Fruit fly (Drosophila melanogaster) whole organism, embryonic: ENCODE data around the gene gce.

Experiments used
- Adf1 ChIP-seq: fragments of 200-800 bp; sonication (Bioruptor generic); IDR thresholded peaks from 2 replicates; pipeline ENCODE4 v1.3.6; 2022; ENCODE audit warnings: missing biosample characterization, missing genetic modification characterization
- Bgb ChIP-seq: fragments of 200-800 bp; sonication (Bioruptor generic); IDR thresholded peaks from 2 replicates; pipeline ENCODE4 v1.3.6; 2022; ENCODE audit warnings: missing biosample characterization, missing genetic modification characterization; ENCODE audit not compliant: partially characterized antibody
- CG11560 ChIP-seq: fragments of 200-800 bp; sonication (Bioruptor generic); IDR thresholded peaks from 3 replicates; pipeline ENCODE4 v1.3.6; 2022; ENCODE audit warnings: missing biosample characterization, missing genetic modification characterization
- CG11695 ChIP-seq: fragments of 200-800 bp; sonication (Bioruptor generic); IDR thresholded peaks from 3 replicates; pipeline ENCODE4 v1.3.6; 2022; ENCODE audit warnings: missing biosample characterization, missing genetic modification characterization
- CG12104 ChIP-seq: fragments of 200-800 bp; sonication (Bioruptor generic); optimal IDR thresholded peaks from 3 replicates; lab custom pipeline; 2016; ENCODE audit warnings: missing biosample characterization, missing genetic modification characterization
- CG12236 ChIP-seq: fragments of 200-800 bp; sonication (Bioruptor generic); optimal IDR thresholded peaks from 2 replicates; lab custom pipeline; 2016; ENCODE audit warnings: missing biosample characterization, missing genetic modification characterization
- CG13775 ChIP-seq: fragments of 200-800 bp; sonication (Bioruptor generic); optimal IDR thresholded peaks from 3 replicates; lab custom pipeline; 2017; ENCODE audit warnings: missing biosample characterization, mild to moderate bottlenecking, missing genetic modification characterization
- CG14050 ChIP-seq: fragments of 200-800 bp; sonication (Bioruptor generic); IDR thresholded peaks from 3 replicates; pipeline ENCODE4 v1.3.6; 2022; ENCODE audit warnings: missing biosample characterization, missing genetic modification characterization
- CG15601 ChIP-seq: fragments of 200-800 bp; sonication (Bioruptor generic); optimal IDR thresholded peaks from 3 replicates; lab custom pipeline; 2019; ENCODE audit warnings: missing biosample characterization, mild to moderate bottlenecking, missing genetic modification characterization, moderate library complexity
- CG1647 ChIP-seq: fragments of 200-800 bp; sonication (Bioruptor generic); optimal IDR thresholded peaks from 3 replicates; lab custom pipeline; 2016; ENCODE audit warnings: missing biosample characterization, missing genetic modification characterization
- CG17328 ChIP-seq: fragments of 200-800 bp; sonication (Bioruptor generic); IDR thresholded peaks from 2 replicates; pipeline ENCODE4 v1.3.6; 2022; ENCODE audit warnings: missing biosample characterization, missing genetic modification characterization
- CG17361 ChIP-seq: fragments of 200-800 bp; sonication (Bioruptor generic); IDR thresholded peaks from 3 replicates; pipeline ENCODE4 v1.3.6; 2022; ENCODE audit warnings: missing biosample characterization, missing genetic modification characterization
- CG1792 ChIP-seq: fragments of 200-800 bp; sonication (Bioruptor generic); optimal IDR thresholded peaks from 2 replicates; lab custom pipeline; 2016; ENCODE audit warnings: missing biosample characterization, missing genetic modification characterization
- CG2116 ChIP-seq: fragments of 200-800 bp; sonication (Bioruptor generic); optimal IDR thresholded peaks from 3 replicates; lab custom pipeline; 2018; ENCODE audit warnings: missing biosample characterization, mild to moderate bottlenecking, missing genetic modification characterization
- CG2199 ChIP-seq: fragments of 200-800 bp; sonication (Bioruptor generic); IDR thresholded peaks from 3 replicates; pipeline ENCODE4 v1.3.6; 2022; ENCODE audit warnings: missing biosample characterization, missing genetic modification characterization
- CG30431 ChIP-seq: fragments of 200-800 bp; sonication (Bioruptor generic); optimal IDR thresholded peaks from 2 replicates; lab custom pipeline; 2017; ENCODE audit warnings: missing biosample characterization, missing genetic modification characterization
- CG3065 ChIP-seq: fragments of 200-800 bp; sonication (Bioruptor generic); optimal IDR thresholded peaks from 2 replicates; lab custom pipeline; 2016; ENCODE audit warnings: missing biosample characterization, missing genetic modification characterization
- CG31388 ChIP-seq: fragments of 200-800 bp; sonication (Bioruptor generic); optimal IDR thresholded peaks from 2 replicates; lab custom pipeline; 2016; ENCODE audit warnings: missing biosample characterization, missing genetic modification characterization
- CG4360 ChIP-seq: fragments of 200-800 bp; sonication (Bioruptor generic); IDR thresholded peaks from 2 replicates; pipeline ENCODE4 v1.3.6; 2022; ENCODE audit warnings: missing biosample characterization, missing genetic modification characterization
- CG6175 ChIP-seq: fragments of 200-800 bp; sonication (Bioruptor generic); IDR thresholded peaks from 3 replicates; pipeline ENCODE4 v1.3.6; 2022; ENCODE audit warnings: missing biosample characterization, missing genetic modification characterization
- CG6272 ChIP-seq: fragments of 200-800 bp; sonication (Bioruptor generic); IDR thresholded peaks from 2 replicates; pipeline ENCODE4 v1.3.6; 2022; ENCODE audit warnings: missing biosample characterization, missing genetic modification characterization
- CG6791 ChIP-seq: fragments of 200-800 bp; sonication (Bioruptor generic); IDR thresholded peaks from 3 replicates; pipeline ENCODE4 v1.3.6; 2022; ENCODE audit warnings: missing biosample characterization, missing genetic modification characterization; ENCODE audit not compliant: partially characterized antibody
- CG9876 ChIP-seq: fragments of 200-800 bp; sonication (Bioruptor generic); optimal IDR thresholded peaks from 2 replicates; lab custom pipeline; 2016; ENCODE audit warnings: missing biosample characterization, missing genetic modification characterization
- CrebB ChIP-seq: fragments of 200-800 bp; sonication (Bioruptor generic); optimal IDR thresholded peaks from 3 replicates; lab custom pipeline; 2018; ENCODE audit warnings: missing biosample characterization, mild to moderate bottlenecking, missing genetic modification characterization
- E2f2 ChIP-seq: fragments of 200-800 bp; sonication (Bioruptor generic); IDR thresholded peaks from 2 replicates; pipeline ENCODE4 v1.3.6; 2022; ENCODE audit warnings: missing biosample characterization, missing genetic modification characterization
- ERR ChIP-seq: fragments of 200-800 bp; sonication (Bioruptor generic); optimal IDR thresholded peaks from 2 replicates; lab custom pipeline; 2016; ENCODE audit warnings: missing biosample characterization, missing genetic modification characterization
- Fer1 ChIP-seq: fragments of 200-800 bp; sonication (Bioruptor generic); optimal IDR thresholded peaks from 2 replicates; lab custom pipeline; 2017; ENCODE audit warnings: missing biosample characterization, mild to moderate bottlenecking, missing genetic modification characterization
- Meics ChIP-seq: fragments of 200-800 bp; sonication (Bioruptor generic); optimal IDR thresholded peaks from 2 replicates; lab custom pipeline; 2017; ENCODE audit warnings: missing biosample characterization, mild to moderate bottlenecking, missing genetic modification characterization
- NC2β ChIP-seq: fragments of 200-800 bp; sonication (Bioruptor generic); optimal IDR thresholded peaks from 2 replicates; lab custom pipeline; 2016; ENCODE audit warnings: missing biosample characterization, missing genetic modification characterization
- Nf-YA ChIP-seq: fragments of 200-800 bp; sonication (Bioruptor generic); IDR thresholded peaks from 2 replicates; pipeline ENCODE4 v1.3.6; 2022; ENCODE audit warnings: missing biosample characterization, missing genetic modification characterization
- Oaz ChIP-seq: fragments of 200-800 bp; sonication (Bioruptor generic); IDR thresholded peaks from 2 replicates; pipeline ENCODE4 v1.3.6; 2022; ENCODE audit warnings: missing biosample characterization, missing genetic modification characterization
- Sox100B ChIP-seq: fragments of 200-800 bp; sonication (Bioruptor generic); optimal IDR thresholded peaks from 3 replicates; lab custom pipeline; 2018; ENCODE audit warnings: missing biosample characterization, mild to moderate bottlenecking, missing genetic modification characterization
- ab ChIP-seq: fragments of 200-800 bp; sonication (Bioruptor generic); optimal IDR thresholded peaks from 2 replicates; lab custom pipeline; 2016; ENCODE audit warnings: missing biosample characterization, missing genetic modification characterization
- ara ChIP-seq: fragments of 200-800 bp; sonication (Bioruptor generic); IDR thresholded peaks from 2 replicates; pipeline ENCODE4 v1.3.6; 2022; ENCODE audit warnings: missing biosample characterization, missing genetic modification characterization
- bab2 ChIP-seq: fragments of 200-800 bp; sonication (Bioruptor generic); optimal IDR thresholded peaks from 2 replicates; lab custom pipeline; 2016; ENCODE audit warnings: missing biosample characterization, missing genetic modification characterization
- dpn ChIP-seq, 2 experiments: fragments of 200-800 bp; sonication (Bioruptor generic); optimal IDR thresholded peaks; 3 replicates each; lab custom pipeline; 2016; ENCODE audit warnings: missing biosample characterization in 2 of 2, missing genetic modification characterization in 2 of 2
- eve ChIP-seq, 2 experiments: fragments of >200 bp; optimal IDR thresholded peaks; 2 replicates each; lab custom pipeline; 2017; ENCODE audit warnings: missing biosample characterization in 2 of 2, missing genetic modification characterization in 2 of 2
- gcm ChIP-seq: fragments of 200-800 bp; sonication (Bioruptor generic); optimal IDR thresholded peaks from 2 replicates; lab custom pipeline; 2019; ENCODE audit warnings: missing biosample characterization, mild to moderate bottlenecking, missing genetic modification characterization, moderate library complexity
- grau ChIP-seq: fragments of 200-800 bp; optimal IDR thresholded peaks from 3 replicates; lab custom pipeline; 2019; ENCODE audit warnings: missing biosample characterization, mild to moderate bottlenecking, missing genetic modification characterization, moderate library complexity
- gsb ChIP-seq: fragments of 200-800 bp; sonication (Bioruptor generic); IDR thresholded peaks from 2 replicates; pipeline ENCODE4 v1.3.6; 2022; ENCODE audit warnings: missing biosample characterization, missing genetic modification characterization
- ken ChIP-seq: fragments of 200-800 bp; sonication (Bioruptor generic); IDR thresholded peaks from 3 replicates; pipeline ENCODE4 v1.3.6; 2022; ENCODE audit warnings: missing biosample characterization, missing genetic modification characterization
- lbe ChIP-seq: fragments of 200-800 bp; sonication (Bioruptor generic); optimal IDR thresholded peaks from 2 replicates; lab custom pipeline; 2016; ENCODE audit warnings: missing biosample characterization, mild to moderate bottlenecking, missing genetic modification characterization
- nerfin-1 ChIP-seq: fragments of 200-800 bp; sonication (Bioruptor generic); optimal IDR thresholded peaks from 3 replicates; lab custom pipeline; 2019; ENCODE audit warnings: missing biosample characterization, mild to moderate bottlenecking, missing genetic modification characterization, moderate library complexity
- otp ChIP-seq: fragments of 200-800 bp; sonication (Bioruptor generic); IDR thresholded peaks from 3 replicates; pipeline ENCODE4, ENCODE4 v1.3.6; 2022; ENCODE audit warnings: missing biosample characterization, missing genetic modification characterization
- p53 ChIP-seq: fragments of 200-800 bp; sonication (Bioruptor generic); optimal IDR thresholded peaks from 2 replicates; lab custom pipeline; 2016; ENCODE audit warnings: missing biosample characterization, missing genetic modification characterization
- peb ChIP-seq: fragments of 200-800 bp; sonication (Bioruptor generic); IDR thresholded peaks from 2 replicates; pipeline ENCODE4 v1.3.6; 2022; ENCODE audit warnings: missing biosample characterization, missing genetic modification characterization
- pho ChIP-seq: fragments of 200-800 bp; sonication (Bioruptor generic); optimal IDR thresholded peaks from 2 replicates; lab custom pipeline; 2016; ENCODE audit warnings: missing biosample characterization, missing genetic modification characterization
- scrt ChIP-seq: fragments of 200-800 bp; sonication (Bioruptor generic); optimal IDR thresholded peaks from 2 replicates; lab custom pipeline; 2018; ENCODE audit warnings: missing biosample characterization, mild to moderate bottlenecking, missing genetic modification characterization, moderate library complexity
- sob ChIP-seq: fragments of 200-800 bp; sonication (Bioruptor generic); IDR thresholded peaks from 2 replicates; pipeline ENCODE4 v1.3.6; 2022; ENCODE audit warnings: missing biosample characterization, missing genetic modification characterization
- tgo ChIP-seq: fragments of 200-800 bp; sonication (Bioruptor generic); IDR thresholded peaks from 3 replicates; pipeline ENCODE4 v1.3.6; 2022; ENCODE audit warnings: missing biosample characterization, missing genetic modification characterization
- usp ChIP-seq: fragments of >200 bp; optimal IDR thresholded peaks from 2 replicates; lab custom pipeline; 2017; ENCODE audit warnings: missing biosample characterization, missing genetic modification characterization
- vnd ChIP-seq: fragments of 200-800 bp; sonication (Bioruptor generic); IDR thresholded peaks from 3 replicates; pipeline ENCODE4 v1.3.6; 2022; ENCODE audit warnings: missing biosample characterization, missing genetic modification characterization; ENCODE audit not compliant: partially characterized antibody
- zf30C ChIP-seq: fragments of 200-800 bp; sonication (Bioruptor generic); optimal IDR thresholded peaks from 3 replicates; lab custom pipeline; 2018; ENCODE audit warnings: missing biosample characterization, mild to moderate bottlenecking, missing genetic modification characterization

The gce gene

dm6 chrX:15319290-15319689 lies 21.7 kb downstream of the gce start, which contains the start of gene Top1 (continued):
- TF ChIP-seq CG12236 (GFP tag; lab: Kevin White, UChicago), result no peak
- TF ChIP-seq gsb (GFP tag; lab: Robert Waterston, UW), result no peak
- peak; percentile 16 for TF ChIP-seq CG13775
- peak; percentile 98 for TF ChIP-seq CG6791
- TF ChIP-seq CG14050 (GFP tag; lab: Robert Waterston, UW), result no peak
- no peak for TF ChIP-seq Sox100B (GFP tag; lab: Kevin White, UChicago)
- TF ChIP-seq otp (GFP tag; lab: Robert Waterston, UW), result 0 out of 3 replicates have a peak, but pooled peaks have one; percentile 14
- peak; percentile 94 for TF ChIP-seq vnd (GFP tag; lab: Robert Waterston, UW)
- TF ChIP-seq ken, result peak; percentile 50; the same call in 1 of the 3 replicates
- peak; percentile 18 for TF ChIP-seq CG12104 (GFP tag; lab: Kevin White, UChicago)
- peak; percentile 71 for TF ChIP-seq CG2116
- no peak for TF ChIP-seq CG3065
- peak; percentile 33 for TF ChIP-seq E2f2
- TF ChIP-seq eve (GFP tag; optimal IDR thresholded peaks at IDR 0.05; lab: Kevin White, UChicago), result no peak
- no peak for TF ChIP-seq CG6175 (GFP tag; lab: Robert Waterston, UW)
- TF ChIP-seq Adf1 (GFP tag; lab: Robert Waterston, UW), result peak; percentile 31
- TF ChIP-seq CG31388 (GFP tag; lab: Kevin White, UChicago), result no peak
- TF ChIP-seq p53 (GFP tag; lab: Kevin White, UChicago), result no peak
- peak; percentile 11 for TF ChIP-seq nerfin-1 (tag; lab: Kevin White, UChicago)
- TF ChIP-seq NC2β (GFP tag; lab: Kevin White, UChicago), result peak; percentile 7
- no peak for TF ChIP-seq tgo
- TF ChIP-seq ERR (GFP tag; lab: Kevin White, UChicago), result no peak
- TF ChIP-seq dpn (GFP tag; optimal IDR thresholded peaks at IDR 0.05; lab: Kevin White, UChicago), result peak in 1 of 2 experiments; percentile 40
- TF ChIP-seq CG11560 (tag; lab: Robert Waterston, UW), result no peak
- no peak for TF ChIP-seq Oaz
- TF ChIP-seq CrebB, result no peak
- no peak for TF ChIP-seq scrt
- TF ChIP-seq Meics (GFP tag; lab: Kevin White, UChicago), result peak; percentile 18
- TF ChIP-seq CG15601 (tag; lab: Kevin White, UChicago), result peak; percentile 8
- TF ChIP-seq pho (GFP tag; lab: Kevin White, UChicago), result peak; percentile 2
- TF ChIP-seq CG1647 (GFP tag; lab: Kevin White, UChicago), result no peak
- TF ChIP-seq CG6272 (GFP tag; lab: Robert Waterston, UW), result peak; percentile 55
- no peak for TF ChIP-seq zf30C (GFP tag; lab: Kevin White, UChicago)
- TF ChIP-seq peb (GFP tag; lab: Robert Waterston, UW), result no peak
- TF ChIP-seq Nf-YA (GFP tag; lab: Robert Waterston, UW), result no peak
- TF ChIP-seq CG17328 (GFP tag; lab: Robert Waterston, UW), result no peak
- no peak for TF ChIP-seq usp (GFP tag; lab: Kevin White, UChicago)
- TF ChIP-seq ab (GFP tag; lab: Kevin White, UChicago), result no peak
- TF ChIP-seq CG1792, result no peak
- TF ChIP-seq bab2 (GFP tag; lab: Kevin White, UChicago), result no peak
- TF ChIP-seq sob (GFP tag; lab: Robert Waterston, UW), result peak; percentile 56
- TF ChIP-seq Fer1, result peak; percentile 18
- no peak for TF ChIP-seq ara (GFP tag; lab: Robert Waterston, UW)
- TF ChIP-seq CG30431, result no peak
- TF ChIP-seq CG2199 (GFP tag; lab: Robert Waterston, UW), result 0 out of 3 replicates have a peak, but pooled peaks have one; percentile 44
- TF ChIP-seq CG17361 (GFP tag; lab: Robert Waterston, UW), result 0 out of 3 replicates have a peak, but pooled peaks have one; percentile 15
- no peak for TF ChIP-seq gcm
- peak; percentile 26 for TF ChIP-seq grau (tag; lab: Kevin White, UChicago)
- peak; percentile 99 for TF ChIP-seq Bgb (GFP tag; lab: Robert Waterston, UW)
- peak; percentile 28 for TF ChIP-seq CG9876 (GFP tag; lab: Kevin White, UChicago)
- TF ChIP-seq CG11695, result no peak
- no peak for TF ChIP-seq lbe
- no peak for TF ChIP-seq CG4360
